Worm (Caenorhabditis elegans) whole organism, L1 larva: ENCODE results near the gene tre-5.

Experiments used
- alr-1 ChIP-seq: fragments of 200-800 bp; sonication (Bioruptor generic); optimal IDR thresholded peaks from 2 replicates; lab custom pipeline; 2018; ENCODE audit warnings: borderline replicate concordance, mild to moderate bottlenecking, missing genetic modification characterization, missing compliant biosample characterization
- egl-27 ChIP-seq, 2 experiments: fragments of 150-350 bp in 1 of 2; sonication (generic microtip); optimal IDR thresholded peaks; 3 replicates each; lab custom pipeline; 2017 to 2018; ENCODE audit warnings: missing biosample characterization in 2 of 2, missing genetic modification characterization in 2 of 2, missing genetic modification reagents in 2 of 2
- lin-13 ChIP-seq: fragments of 150-350 bp; optimal IDR thresholded peaks from 2 replicates; lab custom pipeline; 2014; ENCODE audit warnings: missing biosample characterization, missing genetic modification reagents, missing genetic modification characterization
- nhr-76 ChIP-seq: sonication (generic microtip); optimal IDR thresholded peaks from 2 replicates; lab custom pipeline; 2017; ENCODE audit warnings: missing biosample characterization, missing genetic modification characterization
- nhr-77 ChIP-seq: fragments of 150-350 bp; optimal IDR thresholded peaks from 2 replicates; lab custom pipeline; 2014; ENCODE audit warnings: missing biosample characterization, missing genetic modification characterization
- pax-3 ChIP-seq: fragments of 200-800 bp; sonication (Bioruptor generic); optimal IDR thresholded peaks from 2 replicates; lab custom pipeline; 2018; ENCODE audit warnings: mild to moderate bottlenecking, missing genetic modification characterization, moderate library complexity, missing compliant biosample characterization
- snpc-4 ChIP-seq: fragments of 150-350 bp; optimal IDR thresholded peaks from 2 replicates; lab custom pipeline; 2014; ENCODE audit warnings: missing biosample characterization, missing genetic modification characterization
- unc-62 ChIP-seq: fragments of 150-350 bp; optimal IDR thresholded peaks from 2 replicates; lab custom pipeline; 2014; ENCODE audit warnings: missing biosample characterization, missing genetic modification reagents, missing genetic modification characterization
- unc-86 ChIP-seq: sonication (generic microtip); optimal IDR thresholded peaks from 2 replicates; lab custom pipeline; 2016; ENCODE audit warnings: missing genetic modification characterization, missing compliant biosample characterization
- zag-1 ChIP-seq: fragments of 150-350 bp; optimal IDR thresholded peaks from 2 replicates; lab custom pipeline; 2014; ENCODE audit warnings: missing biosample characterization, missing genetic modification characterization

DNA sequence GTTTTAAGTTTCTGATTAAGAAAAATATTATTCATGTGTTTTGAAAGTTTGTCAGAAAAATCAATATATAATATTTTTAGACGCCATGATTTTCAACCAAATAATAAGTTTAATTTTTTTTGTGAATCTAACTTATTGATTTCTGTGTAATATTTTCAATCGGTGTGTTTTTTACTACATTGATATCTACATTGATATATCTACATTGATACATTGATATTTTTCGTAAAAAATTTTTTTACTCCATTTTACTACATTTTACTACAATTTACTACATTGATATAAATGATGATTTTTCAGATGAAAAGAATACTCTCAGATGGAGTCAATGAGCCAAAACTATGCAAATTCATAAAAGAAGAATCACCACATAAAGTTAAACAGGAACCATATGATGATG, 35.9 kb downstream of the tre-5 start, which contains the start of gene gmeb-1:
- TF ChIP-seq nhr-77 (tag; lab: Kevin White, UChicago): no peak
- TF ChIP-seq egl-27 (tag; optimal IDR thresholded peaks at IDR 0.05; lab: Kevin White, UChicago): no peak
- no peak for TF ChIP-seq snpc-4 (tag; lab: Kevin White, UChicago)
- no peak for TF ChIP-seq lin-13 (GFP tag; lab: Kevin White, UChicago)
- TF ChIP-seq zag-1 (tag; lab: Kevin White, UChicago): no peak
- no peak for TF ChIP-seq unc-62 (GFP tag; lab: Kevin White, UChicago)
- no peak for TF ChIP-seq nhr-76
- TF ChIP-seq alr-1 (tag; lab: Kevin White, UChicago): no peak
- TF ChIP-seq unc-86 (tag; lab: Kevin White, UChicago): no peak
- no peak for TF ChIP-seq pax-3 (tag; lab: Kevin White, UChicago)
